Fruit fly (Drosophila melanogaster): Measurements from ENCODE around the gene CG33493.

The CG33493 gene

DNA sequence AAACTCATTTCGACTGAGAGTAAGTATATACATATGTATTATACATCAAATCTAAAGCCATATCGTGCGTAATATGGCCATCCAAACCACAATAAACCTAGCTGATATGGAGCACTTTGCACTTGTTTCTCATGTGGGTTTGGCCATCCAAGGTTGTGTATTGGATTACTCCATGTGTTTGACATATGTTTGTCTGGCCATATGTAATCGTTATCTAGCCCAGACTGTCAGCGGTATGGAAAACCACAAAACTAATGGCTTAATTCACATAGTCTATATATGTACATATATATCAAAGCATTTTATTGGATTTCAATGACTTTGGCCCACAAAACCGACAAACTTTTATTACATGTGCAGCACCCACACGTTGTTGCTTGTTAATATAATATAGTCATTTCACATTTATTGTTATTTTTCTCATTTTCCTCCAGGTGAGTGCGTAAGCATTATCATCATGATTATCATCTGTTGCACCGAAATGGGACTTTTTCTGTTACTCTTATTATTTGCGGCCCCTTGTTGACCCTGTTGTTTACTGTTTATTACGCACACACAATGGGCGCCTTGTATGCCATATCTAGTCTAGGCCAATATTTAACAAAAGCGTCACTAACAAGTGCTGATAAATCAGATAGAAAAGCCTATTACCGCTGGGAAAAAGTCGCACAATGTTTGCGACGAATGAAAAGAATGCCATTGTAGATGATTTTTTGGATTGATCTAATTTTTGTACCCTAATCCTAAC lies 36.3 kb downstream of the CG33493 start:
- TF ChIP-seq CG17801 (GFP tag; optimal IDR thresholded peaks at IDR 0.05; ENCODE audit: partially characterized antibody), result no peak

dm6 chr3L:10654439-10654838 lies 38.5 kb downstream of the CG33493 start:
- no peak for TF ChIP-seq CG17801 (GFP tag; optimal IDR thresholded peaks at IDR 0.05; ENCODE audit: partially characterized antibody)

DNA sequence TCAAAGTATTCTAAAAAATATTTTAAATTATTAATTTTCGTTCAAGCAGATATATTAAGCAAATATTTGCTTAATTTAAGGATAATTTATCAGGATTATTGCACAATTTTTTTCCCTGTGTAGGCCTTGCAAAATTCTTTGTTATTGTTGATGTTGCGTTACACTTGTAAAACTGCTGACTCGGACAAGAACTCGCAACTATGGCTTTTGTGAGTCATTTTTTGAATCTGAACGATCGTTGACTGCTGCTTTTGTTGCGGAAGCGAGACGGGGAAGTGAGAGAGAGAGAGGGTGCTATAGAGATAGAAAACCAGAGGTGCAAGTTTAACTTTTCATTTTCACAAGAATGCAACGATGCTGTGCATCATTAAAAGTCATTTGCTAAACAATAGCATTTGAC lies 40.5 kb downstream of the CG33493 start:
- TF ChIP-seq CG17801 (GFP tag; optimal IDR thresholded peaks at IDR 0.05; ENCODE audit: partially characterized antibody), result no peak

- TF ChIP-seq CG17801 (GFP tag; optimal IDR thresholded peaks at IDR 0.05; ENCODE audit: partially characterized antibody), result no peak
Observed at dm6 chr3L:10651271-10651670, 41.7 kb downstream of the CG33493 start.

dm6 chr3L:10648431-10648830 lies 44.5 kb downstream of the CG33493 start:
- TF ChIP-seq CG17801 (GFP tag; optimal IDR thresholded peaks at IDR 0.05; ENCODE audit: partially characterized antibody), result no peak

DNA sequence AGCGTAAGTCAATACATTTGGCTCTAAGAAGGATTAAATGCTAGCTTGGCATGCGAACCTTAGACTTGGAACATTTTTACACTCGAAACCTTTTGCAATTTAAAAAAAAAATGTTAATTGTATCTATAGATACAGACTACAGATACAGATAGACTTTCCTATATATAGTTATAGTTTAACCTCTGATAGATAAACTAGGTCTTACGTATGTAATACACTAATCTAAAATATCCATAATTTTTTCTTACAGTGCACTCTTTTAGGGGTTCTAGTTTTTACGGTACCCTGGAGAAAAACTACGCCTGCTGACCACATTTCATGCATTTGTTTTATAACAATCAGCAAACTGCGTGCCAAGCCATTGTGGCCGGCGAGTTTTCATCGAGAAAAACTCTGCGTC lies 45.8 kb downstream of the CG33493 start:
- no peak for TF ChIP-seq CG17801 (GFP tag; optimal IDR thresholded peaks at IDR 0.05; ENCODE audit: partially characterized antibody)

DNA sequence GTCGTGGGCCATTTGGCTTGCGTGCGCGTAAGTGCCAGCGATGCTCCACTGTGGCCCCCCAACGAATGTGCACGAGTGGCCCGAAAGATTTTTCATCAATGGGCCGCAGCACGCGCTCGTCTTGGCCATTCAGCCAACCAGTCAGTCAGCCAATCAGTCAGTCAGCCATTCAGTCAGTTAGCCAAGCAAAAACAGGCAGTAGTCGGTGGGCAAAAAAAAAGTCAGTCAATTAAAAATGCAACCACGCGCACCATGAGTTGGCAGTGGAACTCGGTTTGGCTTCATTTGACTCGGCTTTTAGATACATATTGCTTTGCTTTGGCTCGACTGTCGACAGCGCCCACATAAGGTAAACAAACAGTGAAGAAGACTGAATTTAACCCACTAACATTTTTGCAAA lies 47.0 kb downstream of the CG33493 start:
- TF ChIP-seq CG17801 (GFP tag; optimal IDR thresholded peaks at IDR 0.05; ENCODE audit: partially characterized antibody), result no peak

DNA sequence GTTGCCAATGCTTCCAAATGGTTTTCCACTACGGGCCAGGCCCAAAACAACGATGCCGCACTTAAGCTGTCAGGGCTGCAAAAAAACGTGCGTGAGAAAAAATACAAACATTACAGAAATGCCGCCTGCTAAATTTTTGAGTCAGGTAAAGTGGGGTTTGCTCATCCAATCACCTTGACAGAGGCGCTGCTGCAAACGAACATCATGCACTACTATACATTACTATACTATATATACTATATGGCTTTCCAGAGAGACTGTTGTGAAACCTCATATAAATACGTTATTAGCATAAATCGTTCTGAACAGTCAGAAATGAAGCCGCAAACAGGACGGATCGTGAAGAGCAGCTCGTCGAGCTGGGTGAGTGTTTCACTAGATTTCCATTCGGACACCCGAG lies 49.7 kb downstream of the CG33493 start, which contains the start of gene CG14153:
Gene CG14153 (plus strand): TSS at position 301 of the 400 bp plus-strand sequence.
- no peak for TF ChIP-seq CG17801 (GFP tag; optimal IDR thresholded peaks at IDR 0.05; ENCODE audit: partially characterized antibody)
